Fruit fly (Drosophila melanogaster) whole organism, prepupa: ENCODE results near the gene dib.
A peak's percentile ranks its signal among the peaks of the same experiment; 100 is the strongest.

Experiments
- CG10631 ChIP-seq: fragments of 200-800 bp; sonication (Bioruptor generic); optimal IDR thresholded peaks from 2 replicates; lab custom pipeline; 2016; ENCODE audit warnings: missing biosample characterization, missing genetic modification characterization
- CG10669 ChIP-seq: fragments of 200-800 bp; sonication (Bioruptor generic); optimal IDR thresholded peaks from 3 replicates; lab custom pipeline; 2018; ENCODE audit warnings: missing biosample characterization, mild to moderate bottlenecking, missing genetic modification characterization, moderate library complexity
- CG11294 ChIP-seq: fragments of 200-800 bp; sonication (Bioruptor generic); IDR thresholded peaks from 2 replicates; pipeline ENCODE4 v1.3.6; 2022; ENCODE audit warnings: missing biosample characterization, missing genetic modification characterization
- CG11902 ChIP-seq: fragments of 200-800 bp; sonication (Bioruptor generic); optimal IDR thresholded peaks from 3 replicates; lab custom pipeline; 2016; ENCODE audit warnings: missing biosample characterization, missing genetic modification characterization
- CG15336 ChIP-seq: fragments of 200-800 bp; sonication (Bioruptor generic); IDR thresholded peaks from 2 replicates; pipeline ENCODE4 v1.3.6; 2022; ENCODE audit warnings: missing biosample characterization, missing genetic modification characterization
- CG1621 ChIP-seq: fragments of 200-800 bp; sonication (Bioruptor generic); optimal IDR thresholded peaks from 3 replicates; lab custom pipeline; 2018; ENCODE audit warnings: missing biosample characterization, mild to moderate bottlenecking, missing genetic modification characterization
- CG16779 ChIP-seq: fragments of 200-800 bp; sonication (Bioruptor generic); optimal IDR thresholded peaks from 3 replicates; lab custom pipeline; 2017; ENCODE audit warnings: missing biosample characterization, mild to moderate bottlenecking, missing genetic modification characterization
- CG3032 ChIP-seq: fragments of 200-800 bp; optimal IDR thresholded peaks from 2 replicates; lab custom pipeline; 2019; ENCODE audit warnings: missing biosample characterization, mild to moderate bottlenecking, missing genetic modification characterization, moderate library complexity
- CG31627 ChIP-seq: fragments of 200-800 bp; sonication (Bioruptor generic); optimal IDR thresholded peaks from 3 replicates; lab custom pipeline; 2016; ENCODE audit warnings: missing biosample characterization, missing genetic modification characterization
- CG32006 ChIP-seq: fragments of 200-800 bp; sonication (Bioruptor generic); optimal IDR thresholded peaks from 3 replicates; lab custom pipeline; 2017; ENCODE audit warnings: missing biosample characterization, mild to moderate bottlenecking, missing genetic modification characterization
- CG34406 ChIP-seq: fragments of 200-800 bp; sonication (Bioruptor generic); optimal IDR thresholded peaks from 3 replicates; lab custom pipeline; 2016; ENCODE audit warnings: missing biosample characterization, missing genetic modification characterization
- CG3919 ChIP-seq: fragments of 200-800 bp; sonication (Bioruptor generic); optimal IDR thresholded peaks from 3 replicates; lab custom pipeline; 2016; ENCODE audit warnings: missing biosample characterization, missing genetic modification characterization
- CG4318 ChIP-seq: fragments of 200-800 bp; sonication (Bioruptor generic); optimal IDR thresholded peaks from 3 replicates; lab custom pipeline; 2017; ENCODE audit warnings: missing biosample characterization, mild to moderate bottlenecking, missing genetic modification characterization
- CG6163 ChIP-seq: fragments of 200-800 bp; sonication (Bioruptor generic); IDR thresholded peaks from 3 replicates; pipeline ENCODE4 v1.3.6; 2022; ENCODE audit warnings: missing biosample characterization, missing genetic modification characterization
- CG6276 ChIP-seq: fragments of 200-800 bp; sonication (Bioruptor generic); optimal IDR thresholded peaks from 2 replicates; lab custom pipeline; 2017; ENCODE audit warnings: missing biosample characterization, mild to moderate bottlenecking, missing genetic modification characterization
- CG6792 ChIP-seq: fragments of 200-800 bp; sonication (Bioruptor generic); optimal IDR thresholded peaks from 3 replicates; lab custom pipeline; 2016; ENCODE audit warnings: missing biosample characterization, missing genetic modification characterization
- CG6854 ChIP-seq: fragments of 200-800 bp; sonication (Bioruptor generic); optimal IDR thresholded peaks from 2 replicates; lab custom pipeline; 2017; ENCODE audit warnings: missing biosample characterization, mild to moderate bottlenecking, missing genetic modification characterization
- CG7368 ChIP-seq: fragments of 200-800 bp; sonication (Bioruptor generic); optimal IDR thresholded peaks from 3 replicates; lab custom pipeline; 2016; ENCODE audit warnings: missing biosample characterization, missing genetic modification characterization
- CG8319 ChIP-seq: fragments of 200-800 bp; sonication (Bioruptor generic); optimal IDR thresholded peaks from 3 replicates; lab custom pipeline; 2016; ENCODE audit warnings: missing biosample characterization, missing genetic modification characterization
- CG9139 ChIP-seq: fragments of 200-800 bp; sonication (Bioruptor generic); optimal IDR thresholded peaks from 3 replicates; lab custom pipeline; 2017; ENCODE audit warnings: missing biosample characterization, mild to moderate bottlenecking, missing genetic modification characterization
- Eip75B ChIP-seq: fragments of 200-800 bp; sonication (Bioruptor generic); optimal IDR thresholded peaks from 3 replicates; lab custom pipeline; 2016; ENCODE audit warnings: missing biosample characterization, missing genetic modification characterization
- Eip93F ChIP-seq: fragments of 200-800 bp; sonication (Bioruptor generic); optimal IDR thresholded peaks from 2 replicates; lab custom pipeline; 2016; ENCODE audit warnings: missing biosample characterization, mild to moderate bottlenecking, missing genetic modification characterization
- Ets96B ChIP-seq: fragments of 200-800 bp; optimal IDR thresholded peaks from 2 replicates; lab custom pipeline; 2019; ENCODE audit warnings: missing biosample characterization, mild to moderate bottlenecking, missing genetic modification characterization, moderate library complexity
- Hr38 ChIP-seq: sonication (Bioruptor generic); optimal IDR thresholded peaks from 2 replicates; lab custom pipeline; 2016; ENCODE audit warnings: missing biosample characterization, missing genetic modification characterization
- Hr39 ChIP-seq: fragments of 200-800 bp; sonication (Bioruptor generic); optimal IDR thresholded peaks from 2 replicates; lab custom pipeline; 2016; ENCODE audit warnings: missing biosample characterization, missing genetic modification characterization
- Lpt ChIP-seq: fragments of 200-800 bp; sonication (Bioruptor generic); optimal IDR thresholded peaks from 3 replicates; lab custom pipeline; 2016; ENCODE audit warnings: missing biosample characterization, missing genetic modification characterization
- Met ChIP-seq: fragments of 200-800 bp; sonication (Bioruptor generic); optimal IDR thresholded peaks from 3 replicates; lab custom pipeline; 2016; ENCODE audit warnings: missing biosample characterization, missing genetic modification characterization
- OdsH ChIP-seq: fragments of 200-800 bp; sonication (Bioruptor generic); optimal IDR thresholded peaks from 3 replicates; lab custom pipeline; 2016; ENCODE audit warnings: missing biosample characterization, missing genetic modification characterization
- Sox102F ChIP-seq: fragments of 200-800 bp; sonication (Bioruptor generic); optimal IDR thresholded peaks from 2 replicates; lab custom pipeline; 2016; ENCODE audit warnings: missing biosample characterization, mild to moderate bottlenecking, missing genetic modification characterization
- Sox14 ChIP-seq: fragments of 200-800 bp; sonication (Bioruptor generic); optimal IDR thresholded peaks from 3 replicates; lab custom pipeline; 2016; ENCODE audit warnings: missing biosample characterization, missing genetic modification characterization
- Sox15 ChIP-seq: fragments of 200-800 bp; sonication (Bioruptor generic); optimal IDR thresholded peaks from 3 replicates; lab custom pipeline; 2016; ENCODE audit warnings: missing biosample characterization, missing genetic modification characterization
- achi ChIP-seq: fragments of 200-800 bp; sonication (Bioruptor generic); optimal IDR thresholded peaks from 3 replicates; lab custom pipeline; 2016; ENCODE audit warnings: missing biosample characterization, missing genetic modification characterization
- acj6 ChIP-seq: fragments of 200-800 bp; sonication (Bioruptor generic); optimal IDR thresholded peaks from 3 replicates; lab custom pipeline; 2016; ENCODE audit warnings: missing biosample characterization, missing genetic modification characterization
- cyc ChIP-seq: fragments of 200-800 bp; sonication (Bioruptor generic); optimal IDR thresholded peaks from 3 replicates; lab custom pipeline; 2016; ENCODE audit warnings: missing biosample characterization, missing genetic modification characterization
- dac ChIP-seq: fragments of 200-800 bp; sonication (Bioruptor generic); optimal IDR thresholded peaks from 2 replicates; lab custom pipeline; 2017; ENCODE audit warnings: missing biosample characterization, mild to moderate bottlenecking, missing genetic modification characterization
- eg ChIP-seq: fragments of 200-800 bp; sonication (Bioruptor generic); IDR thresholded peaks from 3 replicates; pipeline ENCODE4 v1.3.6; 2022; ENCODE audit warnings: missing biosample characterization, missing genetic modification characterization
- esn ChIP-seq: fragments of 200-800 bp; sonication (Bioruptor generic); optimal IDR thresholded peaks from 2 replicates; lab custom pipeline; 2016; ENCODE audit warnings: missing biosample characterization, mild to moderate bottlenecking, missing genetic modification characterization, moderate library complexity
- fd85E ChIP-seq: fragments of 200-800 bp; sonication (Bioruptor generic); optimal IDR thresholded peaks from 3 replicates; lab custom pipeline; 2016; ENCODE audit warnings: missing biosample characterization, missing genetic modification characterization
- fkh ChIP-seq: fragments of 200-800 bp; sonication (Bioruptor generic); optimal IDR thresholded peaks from 3 replicates; lab custom pipeline; 2017; ENCODE audit warnings: missing biosample characterization, mild to moderate bottlenecking, missing genetic modification characterization, moderate library complexity
- lz ChIP-seq: fragments of 200-800 bp; sonication (Bioruptor generic); optimal IDR thresholded peaks from 3 replicates; lab custom pipeline; 2016; ENCODE audit warnings: missing biosample characterization, missing genetic modification characterization
- net ChIP-seq: fragments of 200-800 bp; sonication (Bioruptor generic); optimal IDR thresholded peaks from 3 replicates; lab custom pipeline; 2016; ENCODE audit warnings: missing biosample characterization, missing genetic modification characterization
- pdm3 ChIP-seq: fragments of 200-800 bp; sonication (Bioruptor generic); optimal IDR thresholded peaks from 3 replicates; lab custom pipeline; 2016; ENCODE audit warnings: missing biosample characterization, missing genetic modification characterization
- salr ChIP-seq, 2 experiments: fragments of 200-800 bp; sonication (Bioruptor generic); optimal IDR thresholded peaks; 3 replicates each; lab custom pipeline; 2016 to 2018; ENCODE audit warnings: missing biosample characterization in 2 of 2, missing genetic modification characterization in 2 of 2, mild to moderate bottlenecking in 1 of 2
- ss ChIP-seq, 2 experiments: fragments of 200-800 bp; sonication (Bioruptor generic); optimal IDR thresholded peaks; 2 replicates in 1 of 2; 3 replicates in 1 of 2; lab custom pipeline; 2017 to 2018; ENCODE audit warnings: mild to moderate bottlenecking in 2 of 2, missing biosample characterization in 2 of 2, missing genetic modification characterization in 2 of 2, moderate library complexity in 1 of 2
- svp ChIP-seq: fragments of 200-800 bp; sonication (Bioruptor generic); peaks from one replicate; lab custom pipeline; 2016; ENCODE audit warnings: missing biosample characterization, missing genetic modification characterization
- topi ChIP-seq: fragments of 200-800 bp; sonication (Bioruptor generic); optimal IDR thresholded peaks from 3 replicates; lab custom pipeline; 2016; ENCODE audit warnings: missing biosample characterization, missing genetic modification characterization
- vri ChIP-seq: fragments of 200-800 bp; sonication (Bioruptor generic); optimal IDR thresholded peaks from 3 replicates; lab custom pipeline; 2016; ENCODE audit warnings: missing biosample characterization, mild to moderate bottlenecking, missing genetic modification characterization

The dib gene

dm6 chr3L:4070221-4070995 is 8.3 kb downstream of the dib start (continued):
- TF ChIP-seq Sox15 (GFP tag; lab: Kevin White, UChicago), result peak; percentile 98
- peak; percentile 98 for TF ChIP-seq CG3032 (tag; lab: Kevin White, UChicago)
- peak; percentile 97 for TF ChIP-seq CG7368 (GFP tag; lab: Kevin White, UChicago)
- peak; percentile 98 for TF ChIP-seq Eip75B (GFP tag; lab: Kevin White, UChicago)
- peak; percentile 25 for TF ChIP-seq fkh (GFP tag; lab: Kevin White, UChicago)
- TF ChIP-seq Eip93F, result peak; percentile 92
- TF ChIP-seq Sox14, result peak; percentile 99
- peak; percentile 98 for TF ChIP-seq achi (GFP tag; lab: Kevin White, UChicago)
- peak; percentile 91 for TF ChIP-seq CG16779 (tag; lab: Kevin White, UChicago)
- TF ChIP-seq OdsH, result peak; percentile 99
- peak; percentile 99 for TF ChIP-seq CG31627
- TF ChIP-seq dac (GFP tag; lab: Kevin White, UChicago), result peak; percentile 97
- TF ChIP-seq salr (GFP tag; optimal IDR thresholded peaks at IDR 0.05; lab: Kevin White, UChicago), result peak; percentile 98
- TF ChIP-seq fd85E (GFP tag; lab: Kevin White, UChicago), result peak; percentile 92
- TF ChIP-seq CG11294 (GFP tag; lab: Robert Waterston, UW), result peak; percentile 98
- TF ChIP-seq vri (GFP tag; lab: Kevin White, UChicago), result peak; percentile 97
- TF ChIP-seq Lpt, result peak; percentile 98

- TF ChIP-seq CG6854 (GFP tag; lab: Kevin White, UChicago) (no peak), cyc (GFP tag; lab: Kevin White, UChicago) (peak; percentile 86), net (no peak), CG3919 (GFP tag; lab: Kevin White, UChicago) (peak; percentile 88), acj6 (GFP tag; lab: Kevin White, UChicago) (peak; percentile 84), dac (GFP tag; lab: Kevin White, UChicago) (peak; percentile 40), CG9139 (GFP tag; lab: Kevin White, UChicago) (peak; percentile 68), Lpt (peak; percentile 56), Sox15 (GFP tag; lab: Kevin White, UChicago) (peak; percentile 51), Hr39 (GFP tag; lab: Kevin White, UChicago) (peak; percentile 85), CG6276 (no peak), ss (GFP tag; optimal IDR thresholded peaks at IDR 0.05; lab: Kevin White, UChicago) (no peak), CG1621 (tag; lab: Kevin White, UChicago) (peak; percentile 86), CG8319 (GFP tag; lab: Kevin White, UChicago) (peak; percentile 40), achi (GFP tag; lab: Kevin White, UChicago) (peak; percentile 76), CG6792 (no peak), vri (GFP tag; lab: Kevin White, UChicago) (no peak), CG16779 (tag; lab: Kevin White, UChicago) (no peak), esn (GFP tag; lab: Kevin White, UChicago) (no peak), Sox102F (GFP tag; lab: Kevin White, UChicago) (peak; percentile 72), CG10669 (GFP tag; lab: Kevin White, UChicago) (peak; percentile 91), CG6163 (GFP tag; lab: Robert Waterston, UW) (peak; percentile 97), CG32006 (GFP tag; lab: Kevin White, UChicago) (peak; percentile 44), lz (GFP tag; lab: Kevin White, UChicago) (peak; percentile 38), CG4318 (GFP tag; lab: Kevin White, UChicago) (peak; percentile 78), CG10631 (GFP tag; lab: Kevin White, UChicago) (peak; percentile 86), salr (GFP tag; optimal IDR thresholded peaks at IDR 0.05; lab: Kevin White, UChicago) (peak; percentile 52 to 93), fd85E (GFP tag; lab: Kevin White, UChicago) (peak; percentile 54), topi (peak; percentile 83), fkh (GFP tag; lab: Kevin White, UChicago) (no peak), Met (GFP tag; lab: Kevin White, UChicago) (peak; percentile 65), CG15336 (GFP tag; lab: Robert Waterston, UW) (peak; percentile 90), pdm3 (GFP tag; lab: Kevin White, UChicago) (peak; percentile 79), Hr38 (GFP tag; lab: Kevin White, UChicago) (no peak), Eip93F (no peak), CG11902 (GFP tag; lab: Kevin White, UChicago) (peak; percentile 70), Sox14 (peak; percentile 84), CG7368 (GFP tag; lab: Kevin White, UChicago) (peak; percentile 83), CG34406 (GFP tag; lab: Kevin White, UChicago) (peak; percentile 57), eg (GFP tag; lab: Robert Waterston, UW) (peak; percentile 95), svp (GFP tag; lab: Kevin White, UChicago) (no peak), Eip75B (GFP tag; lab: Kevin White, UChicago) (no peak), Ets96B (tag; lab: Kevin White, UChicago) (peak; percentile 94)
Measured at dm6 chr3L:4070996-4071379, 8.9 kb downstream of the dib start.
